Fruit fly (Drosophila melanogaster) whole organism, prepupa: ENCODE data around the gene BBS5.
A peak's percentile ranks its signal among the peaks of the same experiment; 100 is the strongest.

Experiments
- Blimp-1 ChIP-seq: fragments of 200-800 bp; sonication (Bioruptor generic); optimal IDR thresholded peaks from 3 replicates; lab custom pipeline; 2017; ENCODE audit warnings: missing biosample characterization, missing genetic modification characterization, mild to moderate bottlenecking, moderate library complexity, missing genetic modification reagents
- CG10669 ChIP-seq: fragments of 200-800 bp; sonication (Bioruptor generic); optimal IDR thresholded peaks from 3 replicates; lab custom pipeline; 2018; ENCODE audit warnings: missing biosample characterization, mild to moderate bottlenecking, missing genetic modification characterization, moderate library complexity
- CG11294 ChIP-seq: fragments of 200-800 bp; sonication (Bioruptor generic); IDR thresholded peaks from 2 replicates; pipeline ENCODE4 v1.3.6; 2022; ENCODE audit warnings: missing biosample characterization, missing genetic modification characterization
- CG11762 ChIP-seq: fragments of 200-800 bp; sonication (Bioruptor generic); optimal IDR thresholded peaks from 3 replicates; lab custom pipeline; 2016; ENCODE audit warnings: missing biosample characterization, missing genetic modification characterization; ENCODE audit not compliant: insufficient read depth
- CG11902 ChIP-seq: fragments of 200-800 bp; sonication (Bioruptor generic); optimal IDR thresholded peaks from 3 replicates; lab custom pipeline; 2016; ENCODE audit warnings: missing biosample characterization, missing genetic modification characterization
- CG15336 ChIP-seq: fragments of 200-800 bp; sonication (Bioruptor generic); IDR thresholded peaks from 2 replicates; pipeline ENCODE4 v1.3.6; 2022; ENCODE audit warnings: missing biosample characterization, missing genetic modification characterization
- CG1621 ChIP-seq: fragments of 200-800 bp; sonication (Bioruptor generic); optimal IDR thresholded peaks from 3 replicates; lab custom pipeline; 2018; ENCODE audit warnings: missing biosample characterization, mild to moderate bottlenecking, missing genetic modification characterization
- CG3032 ChIP-seq: fragments of 200-800 bp; optimal IDR thresholded peaks from 2 replicates; lab custom pipeline; 2019; ENCODE audit warnings: missing biosample characterization, mild to moderate bottlenecking, missing genetic modification characterization, moderate library complexity
- CG31627 ChIP-seq: fragments of 200-800 bp; sonication (Bioruptor generic); optimal IDR thresholded peaks from 3 replicates; lab custom pipeline; 2016; ENCODE audit warnings: missing biosample characterization, missing genetic modification characterization
- CG34406 ChIP-seq: fragments of 200-800 bp; sonication (Bioruptor generic); optimal IDR thresholded peaks from 3 replicates; lab custom pipeline; 2016; ENCODE audit warnings: missing biosample characterization, missing genetic modification characterization
- CG3919 ChIP-seq: fragments of 200-800 bp; sonication (Bioruptor generic); optimal IDR thresholded peaks from 3 replicates; lab custom pipeline; 2016; ENCODE audit warnings: missing biosample characterization, missing genetic modification characterization
- CG4318 ChIP-seq: fragments of 200-800 bp; sonication (Bioruptor generic); optimal IDR thresholded peaks from 3 replicates; lab custom pipeline; 2017; ENCODE audit warnings: missing biosample characterization, mild to moderate bottlenecking, missing genetic modification characterization
- CG6163 ChIP-seq: fragments of 200-800 bp; sonication (Bioruptor generic); IDR thresholded peaks from 3 replicates; pipeline ENCODE4 v1.3.6; 2022; ENCODE audit warnings: missing biosample characterization, missing genetic modification characterization
- CG6276 ChIP-seq: fragments of 200-800 bp; sonication (Bioruptor generic); optimal IDR thresholded peaks from 2 replicates; lab custom pipeline; 2017; ENCODE audit warnings: missing biosample characterization, mild to moderate bottlenecking, missing genetic modification characterization
- CG6808 ChIP-seq: fragments of 200-800 bp; sonication (Bioruptor generic); optimal IDR thresholded peaks from 3 replicates; lab custom pipeline; 2017; ENCODE audit warnings: missing biosample characterization, missing genetic modification characterization, mild to moderate bottlenecking, moderate library complexity, missing genetic modification reagents
- CG7368 ChIP-seq: fragments of 200-800 bp; sonication (Bioruptor generic); optimal IDR thresholded peaks from 3 replicates; lab custom pipeline; 2016; ENCODE audit warnings: missing biosample characterization, missing genetic modification characterization
- CG8319 ChIP-seq: fragments of 200-800 bp; sonication (Bioruptor generic); optimal IDR thresholded peaks from 3 replicates; lab custom pipeline; 2016; ENCODE audit warnings: missing biosample characterization, missing genetic modification characterization
- CG9139 ChIP-seq: fragments of 200-800 bp; sonication (Bioruptor generic); optimal IDR thresholded peaks from 3 replicates; lab custom pipeline; 2017; ENCODE audit warnings: missing biosample characterization, mild to moderate bottlenecking, missing genetic modification characterization
- Eip75B ChIP-seq: fragments of 200-800 bp; sonication (Bioruptor generic); optimal IDR thresholded peaks from 3 replicates; lab custom pipeline; 2016; ENCODE audit warnings: missing biosample characterization, missing genetic modification characterization
- Ets21C ChIP-seq: fragments of 200-800 bp; sonication (Bioruptor generic); optimal IDR thresholded peaks from 3 replicates; lab custom pipeline; 2016; ENCODE audit warnings: missing biosample characterization, missing genetic modification characterization
- Ets96B ChIP-seq: fragments of 200-800 bp; optimal IDR thresholded peaks from 2 replicates; lab custom pipeline; 2019; ENCODE audit warnings: missing biosample characterization, mild to moderate bottlenecking, missing genetic modification characterization, moderate library complexity
- Hr39 ChIP-seq: fragments of 200-800 bp; sonication (Bioruptor generic); optimal IDR thresholded peaks from 2 replicates; lab custom pipeline; 2016; ENCODE audit warnings: missing biosample characterization, missing genetic modification characterization
- Hr4 ChIP-seq: fragments of 200-800 bp; sonication (Bioruptor generic); optimal IDR thresholded peaks from 3 replicates; lab custom pipeline; 2016; ENCODE audit warnings: missing biosample characterization, missing genetic modification characterization
- Lpt ChIP-seq: fragments of 200-800 bp; sonication (Bioruptor generic); optimal IDR thresholded peaks from 3 replicates; lab custom pipeline; 2016; ENCODE audit warnings: missing biosample characterization, missing genetic modification characterization
- Smox ChIP-seq: fragments of 200-800 bp; sonication (Bioruptor generic); optimal IDR thresholded peaks from 3 replicates; lab custom pipeline; 2016; ENCODE audit warnings: missing biosample characterization, missing genetic modification characterization
- Sox14 ChIP-seq: fragments of 200-800 bp; sonication (Bioruptor generic); optimal IDR thresholded peaks from 3 replicates; lab custom pipeline; 2016; ENCODE audit warnings: missing biosample characterization, missing genetic modification characterization
- Sox15 ChIP-seq: fragments of 200-800 bp; sonication (Bioruptor generic); optimal IDR thresholded peaks from 3 replicates; lab custom pipeline; 2016; ENCODE audit warnings: missing biosample characterization, missing genetic modification characterization
- achi ChIP-seq: fragments of 200-800 bp; sonication (Bioruptor generic); optimal IDR thresholded peaks from 3 replicates; lab custom pipeline; 2016; ENCODE audit warnings: missing biosample characterization, missing genetic modification characterization
- acj6 ChIP-seq: fragments of 200-800 bp; sonication (Bioruptor generic); optimal IDR thresholded peaks from 3 replicates; lab custom pipeline; 2016; ENCODE audit warnings: missing biosample characterization, missing genetic modification characterization
- cyc ChIP-seq: fragments of 200-800 bp; sonication (Bioruptor generic); optimal IDR thresholded peaks from 3 replicates; lab custom pipeline; 2016; ENCODE audit warnings: missing biosample characterization, missing genetic modification characterization
- dac ChIP-seq: fragments of 200-800 bp; sonication (Bioruptor generic); optimal IDR thresholded peaks from 2 replicates; lab custom pipeline; 2017; ENCODE audit warnings: missing biosample characterization, mild to moderate bottlenecking, missing genetic modification characterization
- dsx ChIP-seq: fragments of 200-800 bp; optimal IDR thresholded peaks from 3 replicates; lab custom pipeline; 2019; ENCODE audit warnings: missing biosample characterization, mild to moderate bottlenecking, missing genetic modification characterization, moderate library complexity; ENCODE audit not compliant: poor library complexity, severe bottlenecking
- eg ChIP-seq: fragments of 200-800 bp; sonication (Bioruptor generic); IDR thresholded peaks from 3 replicates; pipeline ENCODE4 v1.3.6; 2022; ENCODE audit warnings: missing biosample characterization, missing genetic modification characterization
- fd59A ChIP-seq: fragments of 200-800 bp; sonication (Bioruptor generic); optimal IDR thresholded peaks from 2 replicates; lab custom pipeline; 2017; ENCODE audit warnings: missing biosample characterization, mild to moderate bottlenecking, missing genetic modification characterization, missing genetic modification reagents
- lz ChIP-seq: fragments of 200-800 bp; sonication (Bioruptor generic); optimal IDR thresholded peaks from 3 replicates; lab custom pipeline; 2016; ENCODE audit warnings: missing biosample characterization, missing genetic modification characterization
- pdm3 ChIP-seq: fragments of 200-800 bp; sonication (Bioruptor generic); optimal IDR thresholded peaks from 3 replicates; lab custom pipeline; 2016; ENCODE audit warnings: missing biosample characterization, missing genetic modification characterization
- salr ChIP-seq, 2 experiments: fragments of 200-800 bp; sonication (Bioruptor generic); optimal IDR thresholded peaks; 3 replicates each; lab custom pipeline; 2016 to 2018; ENCODE audit warnings: missing biosample characterization in 2 of 2, missing genetic modification characterization in 2 of 2, mild to moderate bottlenecking in 1 of 2
- spab ChIP-seq: fragments of 200-800 bp; sonication (Bioruptor generic); optimal IDR thresholded peaks from 2 replicates; lab custom pipeline; 2017; ENCODE audit warnings: missing biosample characterization, mild to moderate bottlenecking, missing genetic modification characterization, missing genetic modification reagents
- svp ChIP-seq: fragments of 200-800 bp; sonication (Bioruptor generic); peaks from one replicate; lab custom pipeline; 2016; ENCODE audit warnings: missing biosample characterization, missing genetic modification characterization
- topi ChIP-seq: fragments of 200-800 bp; sonication (Bioruptor generic); optimal IDR thresholded peaks from 3 replicates; lab custom pipeline; 2016; ENCODE audit warnings: missing biosample characterization, missing genetic modification characterization
- vri ChIP-seq: fragments of 200-800 bp; sonication (Bioruptor generic); optimal IDR thresholded peaks from 3 replicates; lab custom pipeline; 2016; ENCODE audit warnings: missing biosample characterization, mild to moderate bottlenecking, missing genetic modification characterization

The BBS5 gene

dm6 chr3R:4775371-4775770 is 40.7 kb upstream of the BBS5 start:
- no peak for TF ChIP-seq svp (GFP tag; lab: Kevin White, UChicago)
- no peak for TF ChIP-seq pdm3 (GFP tag; lab: Kevin White, UChicago)
- no peak for TF ChIP-seq Hr39 (GFP tag; lab: Kevin White, UChicago)
- no peak for TF ChIP-seq CG8319 (GFP tag; lab: Kevin White, UChicago)
- no peak for TF ChIP-seq topi (GFP tag; lab: Kevin White, UChicago)
- peak; percentile 29 for TF ChIP-seq acj6
- no peak for TF ChIP-seq Sox15 (GFP tag; lab: Kevin White, UChicago)
- TF ChIP-seq CG15336 (GFP tag; lab: Robert Waterston, UW) = peak; percentile 37; the same call in 1 of the 2 replicates
- TF ChIP-seq Hr4 = no peak
- TF ChIP-seq cyc (GFP tag; lab: Kevin White, UChicago) = peak; percentile 40
- peak; percentile 37 for TF ChIP-seq CG1621
- TF ChIP-seq Smox = no peak
- peak; percentile 18 for TF ChIP-seq lz (GFP tag; lab: Kevin White, UChicago)
- TF ChIP-seq CG10669 (GFP tag; lab: Kevin White, UChicago) = no peak
- no peak for TF ChIP-seq CG11294
- TF ChIP-seq eg (GFP tag; lab: Robert Waterston, UW) = peak; percentile 27; the same call in 1 of the 3 replicates
- no peak for TF ChIP-seq salr (GFP tag; optimal IDR thresholded peaks at IDR 0.05; lab: Kevin White, UChicago)
- TF ChIP-seq CG6276 (GFP tag; lab: Kevin White, UChicago) = no peak
- TF ChIP-seq CG31627 (GFP tag; lab: Kevin White, UChicago) = peak; percentile 47
- no peak for TF ChIP-seq fd59A
- TF ChIP-seq CG6163 (GFP tag; lab: Robert Waterston, UW) = peak; percentile 43; the same call in 2 of the 3 replicates
- TF ChIP-seq CG11902 (GFP tag; lab: Kevin White, UChicago) = no peak
- TF ChIP-seq CG4318 (GFP tag; lab: Kevin White, UChicago) = no peak
- peak; percentile 44 for TF ChIP-seq CG3032
- no peak for TF ChIP-seq CG7368
- no peak for TF ChIP-seq dac (GFP tag; lab: Kevin White, UChicago)
- peak; percentile 31 for TF ChIP-seq Sox14 (GFP tag; lab: Kevin White, UChicago)
- TF ChIP-seq, all 60 proteins: peak for 10

- TF ChIP-seq spab (GFP tag; lab: Kevin White, UChicago) (no peak), fd59A (no peak), acj6 (no peak), Ets96B (tag; lab: Kevin White, UChicago) (no peak), CG4318 (GFP tag; lab: Kevin White, UChicago) (no peak)
- TF ChIP-seq, all 60 proteins: peak for 0
Measured at dm6 chr3R:4780262-4780661, 35.9 kb upstream of the BBS5 start, which contains the start of gene CG14655. Gene CG14655, minus strand, starts transcription at chr3R:4780302.

dm6 chr3R:4780721-4781120 is 35.4 kb upstream of the BBS5 start:
- no peak for TF ChIP-seq CG9139 (GFP tag; lab: Kevin White, UChicago)
- no peak for TF ChIP-seq achi (GFP tag; lab: Kevin White, UChicago)
- TF ChIP-seq Eip75B = no peak
- no peak for TF ChIP-seq Lpt

- TF ChIP-seq Sox14 (GFP tag; lab: Kevin White, UChicago) = no peak
- TF ChIP-seq Eip75B = no peak
- no peak for TF ChIP-seq CG11762 (GFP tag; lab: Kevin White, UChicago)
- no peak for TF ChIP-seq Lpt
- TF ChIP-seq Blimp-1 (GFP tag; lab: Kevin White, UChicago) = no peak
- no peak for TF ChIP-seq dsx (GFP tag; lab: Kevin White, UChicago)
- TF ChIP-seq CG6163 (GFP tag; lab: Robert Waterston, UW) = no peak
- TF ChIP-seq CG34406 (GFP tag; lab: Kevin White, UChicago) = no peak
- TF ChIP-seq Ets21C = no peak
- TF ChIP-seq CG11902 (GFP tag; lab: Kevin White, UChicago) = no peak
- TF ChIP-seq CG7368 = no peak
- TF ChIP-seq Sox15 (GFP tag; lab: Kevin White, UChicago) = no peak
- no peak for TF ChIP-seq CG9139 (GFP tag; lab: Kevin White, UChicago)
- no peak for TF ChIP-seq CG3919 (GFP tag; lab: Kevin White, UChicago)
- TF ChIP-seq vri (GFP tag; lab: Kevin White, UChicago) = no peak
- no peak for TF ChIP-seq CG6808 (GFP tag; lab: Kevin White, UChicago)
Measured at dm6 chr3R:4784622-4785021, 31.5 kb upstream of the BBS5 start, which contains the start of gene Ccdc39. Gene Ccdc39, minus strand, starts transcription at chr3R:4784722.
